Worm (Caenorhabditis elegans) whole organism, L3 larva: ENCODE results near the gene F43E2.11.

Source experiments
- R02D3.7 ChIP-seq: fragments of 150-350 bp; optimal IDR thresholded peaks from 2 replicates; lab custom pipeline; 2014; ENCODE audit warnings: missing biosample characterization, missing genetic modification characterization
- nhr-25 ChIP-seq: sonication (generic microtip); optimal IDR thresholded peaks from 2 replicates; lab custom pipeline; 2017; ENCODE audit warnings: missing biosample characterization, missing genetic modification characterization
- sea-2 ChIP-seq: fragments of 150-350 bp; sonication (generic microtip); optimal IDR thresholded peaks from 4 replicates; lab custom pipeline; 2014; ENCODE audit warnings: missing biosample characterization, missing genetic modification reagents, missing genetic modification characterization

- no peak for TF ChIP-seq R02D3.7 (tag; lab: Kevin White, UChicago)
- TF ChIP-seq sea-2 (GFP tag; lab: Kevin White, UChicago): no peak
- TF ChIP-seq nhr-25: no peak
Observed at ce11 chrII:7385442-7385841, 15.3 kb upstream of the F43E2.11 start, which contains the start of gene sre-3.
